Fruit fly (Drosophila melanogaster) whole organism, embryonic: ENCODE data around the gene Cpr11B.

Experiments
- CG10654 ChIP-seq: fragments of 200-800 bp; sonication (Bioruptor generic); optimal IDR thresholded peaks from 2 replicates; lab custom pipeline; 2016; ENCODE audit warnings: missing biosample characterization, missing genetic modification characterization
- CG1233 ChIP-seq: fragments of 200-800 bp; sonication (Bioruptor generic); optimal IDR thresholded peaks from 4 replicates; lab custom pipeline; 2018; ENCODE audit warnings: missing biosample characterization, mild to moderate bottlenecking, missing genetic modification characterization
- CG12744 ChIP-seq: fragments of 200-800 bp; sonication (Bioruptor generic); optimal IDR thresholded peaks from 2 replicates; lab custom pipeline; 2016; ENCODE audit warnings: missing biosample characterization, missing genetic modification characterization
- CG17385 ChIP-seq: fragments of 200-800 bp; sonication (Bioruptor generic); optimal IDR thresholded peaks from 3 replicates; lab custom pipeline; 2018; ENCODE audit warnings: missing biosample characterization, mild to moderate bottlenecking, missing genetic modification characterization
- CG18011 ChIP-seq: fragments of 200-800 bp; sonication (Bioruptor generic); optimal IDR thresholded peaks from 2 replicates; lab custom pipeline; 2017; ENCODE audit warnings: missing biosample characterization, missing genetic modification characterization, mild to moderate bottlenecking, moderate library complexity, missing genotype
- CG18764 ChIP-seq: fragments of 200-800 bp; sonication (Bioruptor generic); optimal IDR thresholded peaks from 3 replicates; lab custom pipeline; 2016; ENCODE audit warnings: missing biosample characterization, missing genetic modification characterization
- CG2129 ChIP-seq: fragments of 200-800 bp; sonication (Bioruptor generic); IDR thresholded peaks from 2 replicates; pipeline ENCODE4 v1.3.6; 2022; ENCODE audit warnings: missing biosample characterization, missing genetic modification characterization; ENCODE audit not compliant: partially characterized antibody
- CG2889 ChIP-seq: fragments of 200-800 bp; sonication (Bioruptor generic); IDR thresholded peaks from 3 replicates; pipeline ENCODE4 v1.3.6; 2022; ENCODE audit warnings: missing biosample characterization, missing genetic modification characterization
- CG30020 ChIP-seq: fragments of 200-800 bp; optimal IDR thresholded peaks from 2 replicates; lab custom pipeline; 2019; ENCODE audit warnings: missing biosample characterization, mild to moderate bottlenecking, missing genetic modification characterization, moderate library complexity
- CG3065 ChIP-seq: fragments of 200-800 bp; sonication (Bioruptor generic); optimal IDR thresholded peaks from 2 replicates; lab custom pipeline; 2016; ENCODE audit warnings: missing biosample characterization, missing genetic modification characterization
- CG31365 ChIP-seq: fragments of 200-800 bp; sonication (Bioruptor generic); optimal IDR thresholded peaks from 2 replicates; lab custom pipeline; 2018; ENCODE audit warnings: missing biosample characterization, mild to moderate bottlenecking, missing genetic modification characterization
- CG3847 ChIP-seq: fragments of 200-800 bp; sonication (Bioruptor generic); IDR thresholded peaks from 2 replicates; pipeline ENCODE4 v1.3.6; 2022; ENCODE audit warnings: missing biosample characterization, missing genetic modification characterization
- CG5953 ChIP-seq: fragments of 200-800 bp; sonication (Bioruptor generic); IDR thresholded peaks from 2 replicates; pipeline ENCODE4 v1.3.6; 2022; ENCODE audit warnings: missing biosample characterization, missing genetic modification characterization
- CG6654 ChIP-seq: fragments of 200-800 bp; sonication (Bioruptor generic); optimal IDR thresholded peaks from 2 replicates; lab custom pipeline; 2017; ENCODE audit warnings: missing biosample characterization, mild to moderate bottlenecking, missing genetic modification characterization
- CG6813 ChIP-seq: fragments of 200-800 bp; sonication (Bioruptor generic); optimal IDR thresholded peaks from 2 replicates; lab custom pipeline; 2017; ENCODE audit warnings: missing biosample characterization, missing genetic modification characterization, mild to moderate bottlenecking, moderate library complexity, missing genetic modification reagents
- CG7928 ChIP-seq: fragments of 200-800 bp; sonication (Bioruptor generic); optimal IDR thresholded peaks from 2 replicates; lab custom pipeline; 2017; ENCODE audit warnings: missing biosample characterization, mild to moderate bottlenecking, missing genetic modification characterization
- CG8290 ChIP-seq, 3 experiments: fragments of 200-800 bp; sonication (Bioruptor generic); optimal IDR thresholded peaks; 2 replicates each; lab custom pipeline; 2016 to 2019; ENCODE audit warnings: missing biosample characterization in 3 of 3, missing genetic modification characterization in 3 of 3, mild to moderate bottlenecking in 2 of 3, moderate library complexity in 1 of 3
- CG8765 ChIP-seq: fragments of 200-800 bp; sonication (Bioruptor generic); IDR thresholded peaks from 2 replicates; pipeline ENCODE4 v1.3.6; 2022; ENCODE audit warnings: missing biosample characterization, missing genetic modification characterization
- CG8924 ChIP-seq: fragments of 200-800 bp; optimal IDR thresholded peaks from 3 replicates; lab custom pipeline; 2019; ENCODE audit warnings: missing biosample characterization, mild to moderate bottlenecking, missing genetic modification characterization, moderate library complexity
- Dp ChIP-seq: fragments of 200-800 bp; sonication (Bioruptor generic); optimal IDR thresholded peaks from 2 replicates; lab custom pipeline; 2018; ENCODE audit warnings: missing biosample characterization, mild to moderate bottlenecking, missing genetic modification characterization, moderate library complexity
- ERR ChIP-seq: fragments of 200-800 bp; sonication (Bioruptor generic); optimal IDR thresholded peaks from 2 replicates; lab custom pipeline; 2016; ENCODE audit warnings: missing biosample characterization, missing genetic modification characterization
- Fer2 ChIP-seq: fragments of 200-800 bp; sonication (Bioruptor generic); optimal IDR thresholded peaks from 2 replicates; lab custom pipeline; 2018; ENCODE audit warnings: missing biosample characterization, mild to moderate bottlenecking, missing genetic modification characterization, moderate library complexity
- HLH4C ChIP-seq: fragments of 200-800 bp; sonication (Bioruptor generic); IDR thresholded peaks from 3 replicates; pipeline ENCODE4 v1.3.6; 2022; ENCODE audit warnings: missing biosample characterization, missing genetic modification characterization; ENCODE audit not compliant: partially characterized antibody
- Hmr ChIP-seq: fragments of 200-800 bp; sonication (Bioruptor generic); optimal IDR thresholded peaks from 3 replicates; lab custom pipeline; 2017; ENCODE audit warnings: mild to moderate bottlenecking, missing biosample characterization, missing genetic modification reagents, missing genetic modification characterization
- MBD-R2 ChIP-seq: fragments of 200-800 bp; sonication (Bioruptor generic); IDR thresholded peaks from 2 replicates; pipeline ENCODE4 v1.3.6; 2022; ENCODE audit warnings: missing biosample characterization, missing genetic modification characterization
- NK7.1 ChIP-seq: fragments of 200-800 bp; sonication (Bioruptor generic); optimal IDR thresholded peaks from 3 replicates; lab custom pipeline; 2016; ENCODE audit warnings: missing biosample characterization, missing genetic modification characterization
- Pdp1 ChIP-seq, 2 experiments: fragments of 200-800 bp; sonication (Bioruptor generic); optimal IDR thresholded peaks; 3 replicates each; lab custom pipeline; 2016; ENCODE audit warnings: missing biosample characterization in 2 of 2, missing genetic modification characterization in 2 of 2, mild to moderate bottlenecking in 1 of 2, moderate library complexity in 1 of 2
- Ravus ChIP-seq: fragments of 200-800 bp; sonication (Bioruptor generic); IDR thresholded peaks from 2 replicates; pipeline ENCODE4 v1.3.6; 2022; ENCODE audit warnings: missing biosample characterization, missing genetic modification characterization
- Six4 ChIP-seq: fragments of 200-800 bp; sonication (Bioruptor generic); optimal IDR thresholded peaks from 2 replicates; lab custom pipeline; 2016; ENCODE audit warnings: missing biosample characterization, missing genetic modification characterization
- Sox100B ChIP-seq: fragments of 200-800 bp; sonication (Bioruptor generic); optimal IDR thresholded peaks from 3 replicates; lab custom pipeline; 2018; ENCODE audit warnings: missing biosample characterization, mild to moderate bottlenecking, missing genetic modification characterization
- Taf1 ChIP-seq: fragments of 200-800 bp; sonication (Bioruptor generic); IDR thresholded peaks from 2 replicates; pipeline ENCODE4 v1.3.6; 2022; ENCODE audit warnings: missing biosample characterization, missing genetic modification characterization
- Usf ChIP-seq: fragments of 200-800 bp; sonication (Bioruptor generic); optimal IDR thresholded peaks from 2 replicates; lab custom pipeline; 2017; ENCODE audit warnings: missing genotype, missing biosample characterization, missing genetic modification characterization
- Xbp1 ChIP-seq: fragments of 200-800 bp; sonication (Bioruptor generic); optimal IDR thresholded peaks from 3 replicates; lab custom pipeline; 2016; ENCODE audit warnings: missing biosample characterization, mild to moderate bottlenecking, missing genetic modification characterization
- YL-1 ChIP-seq: fragments of 200-800 bp; sonication (Bioruptor generic); optimal IDR thresholded peaks from 3 replicates; lab custom pipeline; 2017; ENCODE audit warnings: missing biosample characterization, mild to moderate bottlenecking, missing genetic modification characterization
- ab ChIP-seq: fragments of 200-800 bp; sonication (Bioruptor generic); optimal IDR thresholded peaks from 2 replicates; lab custom pipeline; 2016; ENCODE audit warnings: missing biosample characterization, missing genetic modification characterization
- aop ChIP-seq: fragments of 200-800 bp; sonication (Bioruptor generic); IDR thresholded peaks from 2 replicates; pipeline ENCODE4 v1.3.6; 2022; ENCODE audit warnings: missing biosample characterization, missing genetic modification characterization
- ato ChIP-seq: fragments of 200-800 bp; sonication (Bioruptor generic); IDR thresholded peaks from 2 replicates; pipeline ENCODE4 v1.3.6; 2022; ENCODE audit warnings: missing biosample characterization, missing genetic modification characterization; ENCODE audit not compliant: partially characterized antibody
- crol ChIP-seq: fragments of 200-800 bp; sonication (Bioruptor generic); IDR thresholded peaks from 2 replicates; pipeline ENCODE4 v1.3.6; 2022; ENCODE audit warnings: missing biosample characterization, missing genetic modification characterization
- dimm ChIP-seq: fragments of 200-800 bp; sonication (Bioruptor generic); IDR thresholded peaks from 2 replicates; pipeline ENCODE4 v1.3.6; 2022; ENCODE audit warnings: missing biosample characterization, missing genetic modification characterization
- ems ChIP-seq: fragments of 200-800 bp; sonication (Bioruptor generic); optimal IDR thresholded peaks from 3 replicates; lab custom pipeline; 2016; ENCODE audit warnings: missing biosample characterization, missing genetic modification characterization
- gro ChIP-seq: fragments of 200-800 bp; sonication (Bioruptor generic); optimal IDR thresholded peaks from 2 replicates; lab custom pipeline; 2016; ENCODE audit warnings: missing biosample characterization, missing genetic modification characterization
- gsb ChIP-seq: fragments of 200-800 bp; sonication (Bioruptor generic); IDR thresholded peaks from 2 replicates; pipeline ENCODE4 v1.3.6; 2022; ENCODE audit warnings: missing biosample characterization, missing genetic modification characterization
- her ChIP-seq: fragments of 200-800 bp; sonication (Bioruptor generic); optimal IDR thresholded peaks from 2 replicates; lab custom pipeline; 2016; ENCODE audit warnings: missing biosample characterization, missing genetic modification characterization
- jigr1 ChIP-seq: fragments of 200-800 bp; sonication (Bioruptor generic); IDR thresholded peaks from 3 replicates; pipeline ENCODE4 v1.3.6; 2022; ENCODE audit warnings: missing biosample characterization, missing genetic modification characterization
- lola ChIP-seq, 3 experiments: fragments of >200 bp in 2 of 3; fragments of 200-800 bp in 1 of 3; sonication (Bioruptor generic) in 1 of 3; optimal IDR thresholded peaks; 2 replicates each; lab custom pipeline; 2017 to 2019; ENCODE audit warnings: missing biosample characterization in 3 of 3, missing genetic modification characterization in 3 of 3, mild to moderate bottlenecking in 1 of 3, moderate library complexity in 1 of 3
- pnt ChIP-seq: fragments of 200-800 bp; sonication (Bioruptor generic); optimal IDR thresholded peaks from 3 replicates; lab custom pipeline; 2016; ENCODE audit warnings: missing biosample characterization, missing genetic modification characterization
- pzg ChIP-seq: fragments of 200-800 bp; sonication (Bioruptor generic); optimal IDR thresholded peaks from 3 replicates; lab custom pipeline; 2018; ENCODE audit warnings: missing biosample characterization, mild to moderate bottlenecking, missing genetic modification characterization, moderate library complexity
- sima ChIP-seq: fragments of 200-800 bp; sonication (Bioruptor generic); optimal IDR thresholded peaks from 2 replicates; lab custom pipeline; 2016; ENCODE audit warnings: missing biosample characterization, missing genetic modification characterization
- sr ChIP-seq: fragments of 200-800 bp; sonication (Bioruptor generic); IDR thresholded peaks from 3 replicates; pipeline ENCODE4 v1.3.6; 2022; ENCODE audit warnings: missing biosample characterization, missing genetic modification characterization
- toy ChIP-seq: fragments of 200-800 bp; sonication (Bioruptor generic); IDR thresholded peaks from 2 replicates; pipeline ENCODE4 v1.3.6; 2022; ENCODE audit warnings: missing biosample characterization, missing genetic modification characterization
- zf30C ChIP-seq: fragments of 200-800 bp; sonication (Bioruptor generic); optimal IDR thresholded peaks from 3 replicates; lab custom pipeline; 2018; ENCODE audit warnings: missing biosample characterization, mild to moderate bottlenecking, missing genetic modification characterization

The Cpr11B gene

dm6 chrX:12595100-12595609 is 42.2 kb downstream of the Cpr11B start (continued):
- TF ChIP-seq NK7.1 (no peak), CG30020 (no peak), CG8924 (tag; lab: Kevin White, UChicago) (no peak), pnt (GFP tag; lab: Kevin White, UChicago) (no peak), YL-1 (no peak), CG6654 (GFP tag; lab: Kevin White, UChicago) (no peak), Sox100B (GFP tag; lab: Kevin White, UChicago) (no peak), ab (GFP tag; lab: Kevin White, UChicago) (no peak), sima (GFP tag; lab: Kevin White, UChicago) (no peak), CG1233 (no peak), Fer2 (tag; lab: Kevin White, UChicago) (no peak), gsb (GFP tag; lab: Robert Waterston, UW) (no peak), CG18764 (GFP tag; lab: Kevin White, UChicago) (no peak), lola (GFP tag; optimal IDR thresholded peaks at IDR 0.05; lab: Kevin White, UChicago) (no peak), CG10654 (GFP tag; lab: Kevin White, UChicago) (no peak), ERR (GFP tag; lab: Kevin White, UChicago) (no peak), sr (GFP tag; lab: Robert Waterston, UW) (peak; percentile 93), CG2129 (GFP tag; lab: Robert Waterston, UW) (no peak), CG6813 (GFP tag; lab: Kevin White, UChicago) (no peak), toy (GFP tag; lab: Robert Waterston, UW) (no peak), CG18011 (GFP tag; lab: Kevin White, UChicago) (no peak), Hmr (GFP tag; lab: Kevin White, UChicago) (no peak), ato (GFP tag; lab: Robert Waterston, UW) (no peak), Ravus (GFP tag; lab: Robert Waterston, UW) (no peak), CG8290 (GFP tag; optimal IDR thresholded peaks at IDR 0.05; lab: Kevin White, UChicago) (no peak), CG8290 (tag; optimal IDR thresholded peaks at IDR 0.05; lab: Kevin White, UChicago) (peak in 1 of 2 experiments; percentile 26), CG2889 (GFP tag; lab: Robert Waterston, UW) (no peak), CG17385 (GFP tag; lab: Kevin White, UChicago) (no peak), CG7928 (GFP tag; lab: Kevin White, UChicago) (no peak), her (GFP tag; lab: Kevin White, UChicago) (no peak), CG12744 (no peak), Pdp1 (GFP tag; optimal IDR thresholded peaks at IDR 0.05; lab: Kevin White, UChicago) (peak in 1 of 2 experiments; percentile 98), gro (no peak), jigr1 (GFP tag; lab: Robert Waterston, UW) (no peak), aop (GFP tag; lab: Robert Waterston, UW) (no peak), HLH4C (no peak), CG3065 (GFP tag; lab: Kevin White, UChicago) (peak; percentile 14), ems (GFP tag; lab: Kevin White, UChicago) (no peak), Six4 (GFP tag; lab: Kevin White, UChicago) (no peak), MBD-R2 (peak; percentile 40), Usf (GFP tag; lab: Kevin White, UChicago) (no peak), Xbp1 (GFP tag; lab: Kevin White, UChicago) (no peak), CG31365 (tag; lab: Kevin White, UChicago) (no peak), Dp (no peak), Taf1 (GFP tag; lab: Robert Waterston, UW) (no peak), pzg (GFP tag; lab: Kevin White, UChicago) (peak; percentile 21), dimm (GFP tag; lab: Robert Waterston, UW) (no peak), CG5953 (GFP tag; lab: Robert Waterston, UW) (no peak), crol (GFP tag; lab: Robert Waterston, UW) (peak; percentile 88), zf30C (GFP tag; lab: Kevin White, UChicago) (no peak), CG8765 (no peak), CG3847 (GFP tag; lab: Robert Waterston, UW) (no peak)
